Worm (Caenorhabditis elegans): ENCODE results near the gene C09G9.1.

C09G9.1 gene

ce11 chrIV:8865343-8865742 lies at the start of gene C09G9.1:
Gene C09G9.1 (minus strand): TSS chrIV:8865485.
- TF ChIP-seq ref-1 (GFP tag; conservative IDR thresholded peaks at IDR 0.05) (no peak), tab-1 (GFP tag; IDR thresholded peaks at IDR 0.05) (no peak), cog-1 (tag; optimal IDR thresholded peaks at IDR 0.05) (no peak), flt-1 (GFP tag; IDR thresholded peaks at IDR 0.05) (no peak)

ce11 chrIV:8914187-8914586 lies 48.9 kb upstream of the C09G9.1 start:
- TF ChIP-seq tab-1 (GFP tag; IDR thresholded peaks at IDR 0.05) (no peak), ref-1 (GFP tag; conservative IDR thresholded peaks at IDR 0.05) (no peak), med-1 (GFP tag; optimal IDR thresholded peaks at IDR 0.05; ENCODE audit: insufficient read depth) (no peak), klf-2 (GFP tag; conservative IDR thresholded peaks at IDR 0.05) (no peak), T22C8.4 (GFP tag; IDR thresholded peaks at IDR 0.05) (no peak), cog-1 (tag; optimal IDR thresholded peaks at IDR 0.05) (no peak)

ce11 chrIV:8906743-8907142 lies 41.5 kb upstream of the C09G9.1 start, which contains the start of gene C27B7.7:
Gene C27B7.7 (plus strand): TSS chrIV:8907043.
- TF ChIP-seq flt-1 (GFP tag; IDR thresholded peaks at IDR 0.05) = no peak
- TF ChIP-seq ref-1 (GFP tag; conservative IDR thresholded peaks at IDR 0.05) = no peak
- TF ChIP-seq tab-1 (GFP tag; IDR thresholded peaks at IDR 0.05) = no peak
- TF ChIP-seq ztf-29 (GFP tag; IDR thresholded peaks at IDR 0.05) = no peak
- no peak for TF ChIP-seq cog-1 (tag; optimal IDR thresholded peaks at IDR 0.05)
- TF ChIP-seq T22C8.4 (GFP tag; IDR thresholded peaks at IDR 0.05) = no peak
- TF ChIP-seq med-1 (GFP tag; optimal IDR thresholded peaks at IDR 0.05; ENCODE audit: insufficient read depth) = no peak
- no peak for TF ChIP-seq klf-2 (GFP tag; conservative IDR thresholded peaks at IDR 0.05)
- TF ChIP-seq ztf-23 (GFP tag; IDR thresholded peaks at IDR 0.05) = no peak

ce11 chrIV:8906164-8906563 lies 40.9 kb upstream of the C09G9.1 start, which contains the start of gene C27B7.6:
Gene C27B7.6 (minus strand): TSS chrIV:8906345.
- TF ChIP-seq ztf-29 (GFP tag; IDR thresholded peaks at IDR 0.05) (no peak), ref-1 (GFP tag; conservative IDR thresholded peaks at IDR 0.05) (no peak), T22C8.4 (GFP tag; IDR thresholded peaks at IDR 0.05) (no peak), cog-1 (tag; optimal IDR thresholded peaks at IDR 0.05) (no peak), flt-1 (GFP tag; IDR thresholded peaks at IDR 0.05) (no peak), ztf-23 (GFP tag; IDR thresholded peaks at IDR 0.05) (no peak), tab-1 (GFP tag; IDR thresholded peaks at IDR 0.05) (no peak), med-1 (GFP tag; optimal IDR thresholded peaks at IDR 0.05; ENCODE audit: insufficient read depth) (no peak), klf-2 (GFP tag; conservative IDR thresholded peaks at IDR 0.05) (no peak)

- TF ChIP-seq T22C8.4 (GFP tag; IDR thresholded peaks at IDR 0.05) (no peak), cog-1 (tag; optimal IDR thresholded peaks at IDR 0.05) (no peak), ztf-23 (GFP tag; IDR thresholded peaks at IDR 0.05) (no peak), klf-2 (GFP tag; conservative IDR thresholded peaks at IDR 0.05) (no peak), ref-1 (GFP tag; conservative IDR thresholded peaks at IDR 0.05) (no peak)
Observed at ce11 chrIV:8901346-8901745, 36.1 kb upstream of the C09G9.1 start, which contains the start of gene C27B7.5. Gene C27B7.5 (plus strand): TSS chrIV:8901646.

ce11 chrIV:8893746-8894145 lies 28.5 kb upstream of the C09G9.1 start, which contains the start of gene rad-54.L2:
Gene rad-54.L2 (plus strand): TSS chrIV:8894077.
- TF ChIP-seq tab-1 (GFP tag; IDR thresholded peaks at IDR 0.05) (no peak), cog-1 (tag; optimal IDR thresholded peaks at IDR 0.05) (no peak), T22C8.4 (GFP tag; IDR thresholded peaks at IDR 0.05) (no peak), med-1 (GFP tag; optimal IDR thresholded peaks at IDR 0.05; ENCODE audit: insufficient read depth) (no peak), ref-1 (GFP tag; conservative IDR thresholded peaks at IDR 0.05) (no peak), ztf-29 (GFP tag; IDR thresholded peaks at IDR 0.05) (no peak), flt-1 (GFP tag; IDR thresholded peaks at IDR 0.05) (no peak), ztf-23 (GFP tag; IDR thresholded peaks at IDR 0.05) (no peak), klf-2 (GFP tag; conservative IDR thresholded peaks at IDR 0.05) (no peak)

ce11 chrIV:8892558-8892957 lies 27.3 kb upstream of the C09G9.1 start, which contains the start of gene C27B7.2:
Gene C27B7.2 (plus strand): TSS chrIV:8892858.
- TF ChIP-seq ztf-29 (GFP tag; IDR thresholded peaks at IDR 0.05) (no peak), klf-2 (GFP tag; conservative IDR thresholded peaks at IDR 0.05) (no peak), cog-1 (tag; optimal IDR thresholded peaks at IDR 0.05) (no peak), ztf-23 (GFP tag; IDR thresholded peaks at IDR 0.05) (no peak), med-1 (GFP tag; optimal IDR thresholded peaks at IDR 0.05; ENCODE audit: insufficient read depth) (no peak), ref-1 (GFP tag; conservative IDR thresholded peaks at IDR 0.05) (no peak), T22C8.4 (GFP tag; IDR thresholded peaks at IDR 0.05) (no peak), flt-1 (GFP tag; IDR thresholded peaks at IDR 0.05) (no peak), tab-1 (GFP tag; IDR thresholded peaks at IDR 0.05) (no peak)

- TF ChIP-seq cog-1 (tag; optimal IDR thresholded peaks at IDR 0.05) (no peak), ztf-29 (GFP tag; IDR thresholded peaks at IDR 0.05) (peak; percentile 36; the same call in 1 of the 2 replicates), ref-1 (GFP tag; conservative IDR thresholded peaks at IDR 0.05) (no peak), med-1 (GFP tag; optimal IDR thresholded peaks at IDR 0.05; ENCODE audit: insufficient read depth) (no peak), klf-2 (GFP tag; conservative IDR thresholded peaks at IDR 0.05) (no peak), tab-1 (GFP tag; IDR thresholded peaks at IDR 0.05) (no peak)
Observed at ce11 chrIV:8891131-8891530, 25.8 kb upstream of the C09G9.1 start, which contains the start of gene spr-2. Gene spr-2 (plus strand): TSS chrIV:8891462.

ce11 chrIV:8888525-8889026 lies 23.3 kb upstream of the C09G9.1 start, which contains the start of gene oma-1:
Gene oma-1 (plus strand): TSS chrIV:8888976.
- no peak for TF ChIP-seq cog-1 (tag; optimal IDR thresholded peaks at IDR 0.05)
- no peak for TF ChIP-seq tab-1 (GFP tag; IDR thresholded peaks at IDR 0.05)
- TF ChIP-seq ztf-23 (GFP tag; IDR thresholded peaks at IDR 0.05) = no peak
- no peak for TF ChIP-seq med-1 (GFP tag; optimal IDR thresholded peaks at IDR 0.05; ENCODE audit: insufficient read depth)
- TF ChIP-seq flt-1 (GFP tag; IDR thresholded peaks at IDR 0.05) = no peak
- no peak for TF ChIP-seq ztf-29 (GFP tag; IDR thresholded peaks at IDR 0.05)
- no peak for TF ChIP-seq ref-1 (GFP tag; conservative IDR thresholded peaks at IDR 0.05)
- no peak for TF ChIP-seq T22C8.4 (GFP tag; IDR thresholded peaks at IDR 0.05)
- no peak for TF ChIP-seq klf-2 (GFP tag; conservative IDR thresholded peaks at IDR 0.05)

ce11 chrIV:8886228-8886627 lies 20.9 kb upstream of the C09G9.1 start, which contains the start of gene C09G9.5:
Gene C09G9.5 (plus strand): TSS chrIV:8886528.
- TF ChIP-seq med-1 (GFP tag; optimal IDR thresholded peaks at IDR 0.05; ENCODE audit: insufficient read depth) (no peak), klf-2 (GFP tag; conservative IDR thresholded peaks at IDR 0.05) (no peak), T22C8.4 (GFP tag; IDR thresholded peaks at IDR 0.05) (no peak), cog-1 (tag; optimal IDR thresholded peaks at IDR 0.05) (no peak)

Data from whole organism, midembryonic.